Fruit fly (Drosophila melanogaster) whole organism, pupa: ENCODE data around the gene Ada.

Source experiments
- CG13204 ChIP-seq: fragments of 200-800 bp; sonication (Bioruptor generic); optimal IDR thresholded peaks from 2 replicates; lab custom pipeline; 2018; ENCODE audit warnings: missing biosample characterization, mild to moderate bottlenecking, missing genetic modification characterization, moderate library complexity
- CG34367 ChIP-seq: fragments of 200-800 bp; sonication (Bioruptor generic); optimal IDR thresholded peaks from 2 replicates; lab custom pipeline; 2018; ENCODE audit warnings: missing biosample characterization, mild to moderate bottlenecking, missing genetic modification characterization
- CG8301 ChIP-seq: fragments of 200-800 bp; sonication (Bioruptor generic); optimal IDR thresholded peaks from 2 replicates; lab custom pipeline; 2018; ENCODE audit warnings: missing biosample characterization, mild to moderate bottlenecking, missing genetic modification characterization
- EcR ChIP-seq: fragments of 200-800 bp; sonication (Bioruptor generic); optimal IDR thresholded peaks from 3 replicates; lab custom pipeline; 2019; ENCODE audit warnings: missing biosample characterization, missing genetic modification characterization, mild to moderate bottlenecking, moderate library complexity, missing genetic modification reagents
- Pif1A ChIP-seq: fragments of 200-800 bp; sonication (Bioruptor generic); optimal IDR thresholded peaks from 3 replicates; lab custom pipeline; 2016; ENCODE audit warnings: missing biosample characterization, missing genetic modification characterization

dm6 chr3R:9057032-9057397 is 8.0 kb upstream of the Ada start:
- TF ChIP-seq CG13204 (GFP tag; lab: Kevin White, UChicago) (no peak), Pif1A (GFP tag; lab: Kevin White, UChicago) (no peak), EcR (no peak), CG8301 (tag; lab: Kevin White, UChicago) (no peak), CG34367 (tag; lab: Kevin White, UChicago) (no peak)
